Comparison of ENCODE assay signal across 4 fruit fly cellular contexts in genomic region chr3L:2228367-2229171, dm6.
A peak's percentile ranks its signal among the peaks of the same experiment; 100 is the strongest.
TF ChIP-seq lines count a peak whose summit lies in the region.

No protein-coding gene starts in this region.

- peak; percentile 40 to 61 for TF ChIP-seq CTCF in S2 (optimal IDR thresholded peaks at IDR 0.05; lab: Kevin White, UChicago)
- peak; percentile 85 for TF ChIP-seq CTCF in whole organism, embryonic (GFP tag; optimal IDR thresholded peaks at IDR 0.05; lab: Kevin White, UChicago)

TF ChIP-seq in whole organism, adult, 20 proteins besides CTCF, POLR2A, EP300 and RAD21:
- TF ChIP-seq Clk (GFP tag; optimal IDR thresholded peaks at IDR 0.05; lab: Kevin White, UChicago) (no peak), CG33017 (tag; optimal IDR thresholded peaks at IDR 0.05; lab: Kevin White, UChicago) (no peak), CG12768 (GFP tag; optimal IDR thresholded peaks at IDR 0.05; lab: Kevin White, UChicago) (no peak), Mnt (GFP tag; optimal IDR thresholded peaks at IDR 0.05; lab: Kevin White, UChicago) (no peak), pad (GFP tag; optimal IDR thresholded peaks at IDR 0.05; lab: Kevin White, UChicago) (peak; percentile 97), CG7045 (GFP tag; optimal IDR thresholded peaks at IDR 0.05; lab: Kevin White, UChicago) (no peak)

TF ChIP-seq in whole organism, embryonic, 481 proteins besides CTCF, POLR2A, EP300 and RAD21:
- TF ChIP-seq CG31365 (tag; optimal IDR thresholded peaks at IDR 0.05; lab: Kevin White, UChicago): peak; percentile 96
- peak; percentile 7; the same call in 1 of the 2 replicates for TF ChIP-seq vvl (GFP tag; IDR thresholded peaks at IDR 0.05; lab: Robert Waterston, UW)
- TF ChIP-seq stwl (tag; optimal IDR thresholded peaks at IDR 0.05; lab: Kevin White, UChicago): peak; percentile 5
- peak; percentile 97 for TF ChIP-seq Deaf1 (tag; optimal IDR thresholded peaks at IDR 0.05; lab: Kevin White, UChicago)
- TF ChIP-seq seq (GFP tag; IDR thresholded peaks at IDR 0.05; lab: Robert Waterston, UW): 0 out of 2 replicates have a peak, but pooled peaks have one; percentile 22
- TF ChIP-seq CG15073 (GFP tag; optimal IDR thresholded peaks at IDR 0.05; lab: Kevin White, UChicago): no peak
- TF ChIP-seq CG34422 (GFP tag; IDR thresholded peaks at IDR 0.05; lab: Robert Waterston, UW): no peak
- 0 out of 3 replicates have a peak, but pooled peaks have one; percentile 8 for TF ChIP-seq ci (GFP tag; IDR thresholded peaks at IDR 0.05; lab: Robert Waterston, UW)
- no peak for TF ChIP-seq Ets97D (GFP tag; optimal IDR thresholded peaks at IDR 0.05; lab: Kevin White, UChicago)
- TF ChIP-seq Dfd (GFP tag; optimal IDR thresholded peaks at IDR 0.05; lab: Kevin White, UChicago): peak in 1 of 2 experiments; percentile 94
- peak; percentile 30 for TF ChIP-seq ftz-f1 (GFP tag; optimal IDR thresholded peaks at IDR 0.05; lab: Kevin White, UChicago)
- TF ChIP-seq Trl (optimal IDR thresholded peaks at IDR 0.05; lab: Kevin White, UChicago): peak; percentile 32 to 60
- TF ChIP-seq Trl (GFP tag; optimal IDR thresholded peaks at IDR 0.05; lab: Kevin White, UChicago): no peak
- peak; percentile 17 for TF ChIP-seq pita (GFP tag; optimal IDR thresholded peaks at IDR 0.05; lab: Kevin White, UChicago)
- TF ChIP-seq CG8924 (tag; optimal IDR thresholded peaks at IDR 0.05; lab: Kevin White, UChicago): no peak
- TF ChIP-seq Med (GFP tag; lab: Kevin White, UChicago): peak; percentile 33
- TF ChIP-seq nerfin-2 (GFP tag; IDR thresholded peaks at IDR 0.05; lab: Robert Waterston, UW; ENCODE audit: partially characterized antibody): no peak
- no peak for TF ChIP-seq Oli (tag; optimal IDR thresholded peaks at IDR 0.05; lab: Kevin White, UChicago)

TF ChIP-seq in whole organism, wandering third instar larva, 38 proteins besides CTCF, POLR2A, EP300 and RAD21:
- TF ChIP-seq pan (optimal IDR thresholded peaks at IDR 0.05; lab: Kevin White, UChicago) (no peak), Myc (optimal IDR thresholded peaks at IDR 0.05; lab: Kevin White, UChicago) (peak; percentile 46), woc (GFP tag; optimal IDR thresholded peaks at IDR 0.05; lab: Kevin White, UChicago) (no peak)
